Worm (Caenorhabditis elegans): ENCODE results near the gene F13H8.5.

DNA sequence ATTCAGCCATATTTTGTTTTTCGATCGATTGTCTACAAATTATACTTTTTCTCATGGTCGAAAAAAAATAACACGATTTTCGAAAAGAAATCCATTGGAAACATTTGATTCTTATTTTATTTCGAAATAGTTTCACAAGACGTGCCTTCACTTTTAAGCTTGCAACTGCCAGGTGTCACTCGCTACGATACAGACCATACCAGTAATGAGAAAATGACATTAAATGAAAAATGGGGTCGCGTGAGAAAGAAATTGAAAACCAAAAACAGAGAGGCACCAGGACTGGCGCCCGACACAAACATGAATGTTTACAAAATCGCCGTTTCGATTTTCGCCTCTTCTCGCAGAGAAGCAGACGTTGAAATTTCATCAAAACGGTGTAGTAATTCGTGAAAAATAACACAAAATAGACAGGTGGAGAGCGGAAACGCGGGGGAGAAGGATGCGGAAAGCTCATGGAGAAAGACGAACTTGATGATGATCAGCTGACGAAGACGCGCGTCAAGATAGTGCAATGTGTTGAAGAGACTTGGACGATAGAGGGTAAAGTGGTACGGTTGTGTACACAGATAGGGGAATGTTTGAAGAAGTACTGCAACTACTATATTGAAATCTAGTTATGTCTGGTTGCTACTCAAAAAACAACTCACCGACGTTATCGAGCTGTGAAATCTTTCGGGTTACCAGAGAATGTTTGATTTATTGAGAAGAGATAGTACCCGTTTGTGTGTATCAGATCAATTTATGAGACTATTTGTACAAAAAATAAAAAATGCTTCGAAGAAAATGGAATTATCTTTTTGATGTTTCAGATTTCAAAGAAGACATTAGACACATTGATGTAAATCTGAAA is 19.6 kb downstream of the F13H8.5 start:
- TF ChIP-seq ama-1 (optimal IDR thresholded peaks at IDR 0.05) (no peak), unc-62 (GFP tag; optimal IDR thresholded peaks at IDR 0.05 in 1 of 2) (peak in 1 of 2 experiments; percentile 60), unc-62 (tag; optimal IDR thresholded peaks at IDR 0.05) (no peak), unc-130 (GFP tag; optimal IDR thresholded peaks at IDR 0.05) (no peak), gei-8 (GFP tag; optimal IDR thresholded peaks at IDR 0.05) (no peak), fos-1 (tag; optimal IDR thresholded peaks at IDR 0.05) (no peak), ztf-11 (tag; optimal IDR thresholded peaks at IDR 0.05) (no peak), nhr-102 (tag; optimal IDR thresholded peaks at IDR 0.05) (no peak), aha-1 (tag) (no peak), mep-1 (tag; optimal IDR thresholded peaks at IDR 0.05) (no peak)

Measured in whole organism, L4 larva.